Fruit fly (Drosophila melanogaster): ENCODE measurements around the gene CG9902.

The CG9902 gene

dm6 chrX:16559514-16560510 lies 12.5 kb upstream of the CG9902 start, which contains the start of gene Pp2B-14D (continued):
- TF ChIP-seq CG3995 (GFP tag; optimal IDR thresholded peaks at IDR 0.05) (no peak), Awh (GFP tag; IDR thresholded peaks at IDR 0.05) (no peak), p53 (GFP tag; optimal IDR thresholded peaks at IDR 0.05) (no peak), CHES-1-like (GFP tag; optimal IDR thresholded peaks at IDR 0.05) (no peak), cg (GFP tag; optimal IDR thresholded peaks at IDR 0.05) (peak; percentile 93), her (GFP tag; optimal IDR thresholded peaks at IDR 0.05) (no peak), CG5953 (GFP tag; IDR thresholded peaks at IDR 0.05) (no peak), CG11398 (GFP tag; optimal IDR thresholded peaks at IDR 0.05) (no peak), cas (GFP tag; IDR thresholded peaks at IDR 0.05) (no peak), chn (GFP tag; optimal IDR thresholded peaks at IDR 0.05) (no peak), CG7556 (GFP tag; optimal IDR thresholded peaks at IDR 0.05) (no peak), salm (tag; optimal IDR thresholded peaks at IDR 0.05) (no peak), CG12299 (tag; optimal IDR thresholded peaks at IDR 0.05) (no peak), slbo (GFP tag; IDR thresholded peaks at IDR 0.05) (no peak), ash1 (GFP tag; optimal IDR thresholded peaks at IDR 0.05) (no peak), bbx (GFP tag; IDR thresholded peaks at IDR 0.05; ENCODE audit: partially characterized antibody) (no peak), CTCF (GFP tag; optimal IDR thresholded peaks at IDR 0.05) (peak; percentile 57), sob (GFP tag; IDR thresholded peaks at IDR 0.05) (0 out of 2 replicates have a peak, but pooled peaks have one; percentile 6), corto (GFP tag; optimal IDR thresholded peaks at IDR 0.05) (no peak), vfl (GFP tag; optimal IDR thresholded peaks at IDR 0.05) (no peak), gro (GFP tag; optimal IDR thresholded peaks at IDR 0.05) (no peak), CG7987 (GFP tag; optimal IDR thresholded peaks at IDR 0.05) (no peak), pita (GFP tag; optimal IDR thresholded peaks at IDR 0.05) (peak; percentile 52), Hmr (GFP tag; optimal IDR thresholded peaks at IDR 0.05) (peak; percentile 20), CG5180 (GFP tag; optimal IDR thresholded peaks at IDR 0.05) (no peak), Jarid2 (GFP tag; optimal IDR thresholded peaks at IDR 0.05) (no peak), CG2875 (GFP tag; optimal IDR thresholded peaks at IDR 0.05) (no peak), Rx (GFP tag; IDR thresholded peaks at IDR 0.05) (no peak), Blimp-1 (GFP tag; optimal IDR thresholded peaks at IDR 0.05) (no peak), klu (GFP tag; IDR thresholded peaks at IDR 0.05) (no peak), Dll (GFP tag; IDR thresholded peaks at IDR 0.05; ENCODE audit: partially characterized antibody) (no peak), jigr1 (GFP tag; IDR thresholded peaks at IDR 0.05) (no peak), ab (GFP tag; optimal IDR thresholded peaks at IDR 0.05) (no peak), lbe (GFP tag; optimal IDR thresholded peaks at IDR 0.05) (no peak), da (GFP tag; optimal IDR thresholded peaks at IDR 0.05) (no peak), CG2120 (GFP tag; optimal IDR thresholded peaks at IDR 0.05) (peak; percentile 16), CG9437 (GFP tag; optimal IDR thresholded peaks at IDR 0.05) (peak; percentile 11), jing (GFP tag; optimal IDR thresholded peaks at IDR 0.05) (no peak), Bgb (GFP tag; IDR thresholded peaks at IDR 0.05; ENCODE audit: partially characterized antibody) (no peak), Doc2 (GFP tag; IDR thresholded peaks at IDR 0.05) (no peak), CG31365 (tag; optimal IDR thresholded peaks at IDR 0.05) (no peak), B-H2 (GFP tag; optimal IDR thresholded peaks at IDR 0.05) (no peak), mld (GFP tag; IDR thresholded peaks at IDR 0.05; ENCODE audit: partially characterized antibody) (no peak), pum (GFP tag; optimal IDR thresholded peaks at IDR 0.05) (no peak), CG15479 (GFP tag; optimal IDR thresholded peaks at IDR 0.05) (no peak), twi (tag; optimal IDR thresholded peaks at IDR 0.05) (no peak), CG10431 (GFP tag; optimal IDR thresholded peaks at IDR 0.05) (no peak), ttk (GFP tag; IDR thresholded peaks at IDR 0.05) (no peak), ro (GFP tag; IDR thresholded peaks at IDR 0.05) (no peak), danr (GFP tag; IDR thresholded peaks at IDR 0.05) (no peak)
